Worm (Caenorhabditis elegans) whole organism, L1 larva: ENCODE results near the gene C43C3.4.

Experiments
- F16B12.6 ChIP-seq: fragments of 150-350 bp; optimal IDR thresholded peaks from 2 replicates; lab custom pipeline; 2014; ENCODE audit warnings: missing biosample characterization, missing genetic modification characterization
- aha-1 ChIP-seq: fragments of 150-350 bp; optimal IDR thresholded peaks from 2 replicates; lab custom pipeline; 2014; ENCODE audit warnings: missing biosample characterization, missing genetic modification characterization
- ama-1 ChIP-seq: fragments of 150-350 bp; optimal IDR thresholded peaks from 2 replicates; lab custom pipeline; 2014
- ceh-82 ChIP-seq, 3 experiments: fragments of 150-350 bp in 1 of 3; sonication (generic microtip) in 2 of 3; optimal IDR thresholded peaks; 2 replicates each; lab custom pipeline; 2014 to 2017; ENCODE audit warnings: missing biosample characterization in 3 of 3, missing genetic modification characterization in 3 of 3
- dsc-1 ChIP-seq: sonication (generic microtip); optimal IDR thresholded peaks from 2 replicates; lab custom pipeline; 2016; ENCODE audit warnings: mild to moderate bottlenecking, missing genetic modification characterization, missing compliant biosample characterization
- efl-1 ChIP-seq, 4 experiments: fragments of 150-350 bp; optimal IDR thresholded peaks in 3 of 4; peaks in 1 of 4; 1 replicate in 1 of 4; 2 replicates in 3 of 4; lab custom pipeline; 2014; ENCODE audit warnings: missing biosample characterization in 2 of 4, missing genetic modification characterization in 2 of 4, missing genetic modification reagents in 2 of 4
- efl-3 ChIP-seq: fragments of 200-800 bp; sonication (Bioruptor generic); optimal IDR thresholded peaks from 2 replicates; lab custom pipeline; 2018; ENCODE audit warnings: mild to moderate bottlenecking, missing genetic modification characterization, missing compliant biosample characterization
- egl-13 ChIP-seq: sonication (generic microtip); optimal IDR thresholded peaks from 2 replicates; lab custom pipeline; 2016; ENCODE audit warnings: missing genotype, missing genetic modification reagents, missing genetic modification characterization, missing compliant biosample characterization
- elt-2 ChIP-seq: sonication (generic microtip); optimal IDR thresholded peaks from 2 replicates; lab custom pipeline; 2016; ENCODE audit warnings: missing genetic modification characterization, mild to moderate bottlenecking, inconsistent platforms, missing compliant biosample characterization, missing genetic modification reagents
- fkh-8 ChIP-seq: sonication (generic microtip); optimal IDR thresholded peaks from 2 replicates; lab custom pipeline; 2016; ENCODE audit warnings: mild to moderate bottlenecking, missing genetic modification characterization, missing compliant biosample characterization
- hlh-17 ChIP-seq: fragments of 200-800 bp; sonication (Bioruptor generic); optimal IDR thresholded peaks from 2 replicates; lab custom pipeline; 2018; ENCODE audit warnings: missing genetic modification characterization, mild to moderate bottlenecking, missing compliant biosample characterization, moderate library complexity, borderline replicate concordance
- hlh-4 ChIP-seq: sonication (generic microtip); optimal IDR thresholded peaks from 2 replicates; lab custom pipeline; 2016; ENCODE audit warnings: mild to moderate bottlenecking, missing genetic modification characterization, missing compliant biosample characterization
- hpl-2 ChIP-seq: fragments of 150-350 bp; optimal IDR thresholded peaks from 2 replicates; lab custom pipeline; 2014; ENCODE audit warnings: missing biosample characterization, missing genetic modification reagents, missing genetic modification characterization
- irx-1 ChIP-seq: sonication (generic microtip); optimal IDR thresholded peaks from 2 replicates; lab custom pipeline; 2016; ENCODE audit warnings: missing genetic modification characterization, missing compliant biosample characterization
- jun-1 ChIP-seq: fragments of 150-350 bp; optimal IDR thresholded peaks from 2 replicates; lab custom pipeline; 2014; ENCODE audit warnings: missing biosample characterization, missing genetic modification reagents, missing genetic modification characterization
- lin-14 ChIP-seq: fragments of 200-800 bp; sonication (Bioruptor generic); optimal IDR thresholded peaks from 2 replicates; lab custom pipeline; 2018; ENCODE audit warnings: mild to moderate bottlenecking, missing genetic modification characterization, moderate library complexity, missing compliant biosample characterization
- lin-35 ChIP-seq, 2 experiments: fragments of 150-350 bp; optimal IDR thresholded peaks; 2 replicates each; lab custom pipeline; 2014; ENCODE audit warnings: missing biosample characterization in 2 of 2, missing genetic modification characterization in 2 of 2, missing genetic modification reagents in 2 of 2
- lin-39 ChIP-seq: fragments of 150-350 bp; optimal IDR thresholded peaks from 2 replicates; lab custom pipeline; 2014; ENCODE audit warnings: missing biosample characterization, missing genetic modification reagents, missing genetic modification characterization
- mdl-1 ChIP-seq, 2 experiments: fragments of 150-350 bp; optimal IDR thresholded peaks; 2 replicates each; lab custom pipeline; 2014 to 2017; ENCODE audit warnings: missing biosample characterization in 2 of 2, missing genetic modification characterization in 2 of 2, inconsistent platforms in 1 of 2
- nhr-12 ChIP-seq: sonication (generic microtip); optimal IDR thresholded peaks from 2 replicates; lab custom pipeline; 2017; ENCODE audit warnings: missing biosample characterization, missing genetic modification characterization
- nhr-19 ChIP-seq: fragments of 200-800 bp; sonication (Bioruptor generic); conservative IDR thresholded peaks from 2 replicates; pipeline ENCODE4 v1.3.6; 2022; ENCODE audit warnings: missing genetic modification characterization, missing compliant biosample characterization
- nhr-20 ChIP-seq: sonication (generic microtip); optimal IDR thresholded peaks from 2 replicates; lab custom pipeline; 2016; ENCODE audit warnings: mild to moderate bottlenecking, missing genetic modification characterization, missing compliant biosample characterization
- nhr-28 ChIP-seq: fragments of 150-350 bp; optimal IDR thresholded peaks from 2 replicates; lab custom pipeline; 2014; ENCODE audit warnings: missing biosample characterization, missing genetic modification characterization
- nhr-71 ChIP-seq: sonication (generic microtip); optimal IDR thresholded peaks from 2 replicates; lab custom pipeline; 2016; ENCODE audit warnings: mild to moderate bottlenecking, missing genetic modification characterization, moderate library complexity, missing compliant biosample characterization
- nhr-84 ChIP-seq: sonication (generic microtip); optimal IDR thresholded peaks from 2 replicates; lab custom pipeline; 2017; ENCODE audit warnings: missing biosample characterization, missing genetic modification characterization
- nhr-90 ChIP-seq: sonication (generic microtip); optimal IDR thresholded peaks from 2 replicates; lab custom pipeline; 2016; ENCODE audit warnings: mild to moderate bottlenecking, missing genetic modification characterization, missing compliant biosample characterization; ENCODE audit not compliant: poor library complexity
- pqm-1 ChIP-seq: sonication (generic microtip); optimal IDR thresholded peaks from 3 replicates; lab custom pipeline; 2017; ENCODE audit warnings: missing biosample characterization, missing genetic modification characterization
- skn-1 ChIP-seq: fragments of 150-350 bp; optimal IDR thresholded peaks from 2 replicates; lab custom pipeline; 2014; ENCODE audit warnings: missing biosample characterization, missing genetic modification characterization
- sup-37 ChIP-seq: fragments of 200-800 bp; sonication (Bioruptor generic); optimal IDR thresholded peaks from 2 replicates; lab custom pipeline; 2018; ENCODE audit warnings: mild to moderate bottlenecking, missing genetic modification characterization, missing compliant biosample characterization
- tbx-2 ChIP-seq: sonication (generic microtip); optimal IDR thresholded peaks from 2 replicates; lab custom pipeline; 2016; ENCODE audit warnings: missing genetic modification characterization, missing compliant biosample characterization
- unc-30 ChIP-seq: sonication (generic microtip); optimal IDR thresholded peaks from 2 replicates; lab custom pipeline; 2017; ENCODE audit warnings: missing biosample characterization, missing genetic modification characterization
- unc-62 ChIP-seq: fragments of 150-350 bp; optimal IDR thresholded peaks from 2 replicates; lab custom pipeline; 2014; ENCODE audit warnings: missing biosample characterization, missing genetic modification reagents, missing genetic modification characterization
- unc-86 ChIP-seq: sonication (generic microtip); optimal IDR thresholded peaks from 2 replicates; lab custom pipeline; 2016; ENCODE audit warnings: missing genetic modification characterization, missing compliant biosample characterization
- vab-15 ChIP-seq: sonication (generic microtip); optimal IDR thresholded peaks from 2 replicates; lab custom pipeline; 2017; ENCODE audit warnings: missing genotype, mild to moderate bottlenecking, missing genetic modification characterization, missing compliant biosample characterization

Gene C43C3.4

DNA sequence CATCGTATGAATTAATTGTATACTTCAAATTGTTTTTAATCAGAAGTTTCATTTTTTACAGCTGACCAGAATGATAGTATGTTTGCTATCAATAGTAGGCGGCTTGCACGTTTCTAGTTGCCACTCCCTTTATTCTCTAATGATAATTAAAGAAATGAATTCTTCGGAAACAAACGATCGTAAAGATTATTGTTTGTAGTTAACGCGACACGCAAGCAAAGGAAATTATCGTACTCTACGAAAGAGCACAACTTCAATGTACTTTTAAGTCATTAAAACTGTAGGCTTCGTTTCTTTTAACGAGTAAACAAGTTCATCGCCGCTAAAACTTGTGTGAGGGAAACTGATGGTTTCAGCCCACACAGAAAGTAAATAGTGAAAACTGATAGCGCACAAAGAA lies 4.7 kb upstream of the C43C3.4 start:
- no peak for TF ChIP-seq nhr-12 (tag; lab: Kevin White, UChicago)
- no peak for TF ChIP-seq efl-1 (optimal IDR thresholded peaks at IDR 0.05; lab: Kevin White, UChicago)
- TF ChIP-seq efl-1 (GFP tag; optimal IDR thresholded peaks at IDR 0.05 in 1 of 2; lab: Kevin White, UChicago): peak in 1 of 2 experiments; percentile 59
- TF ChIP-seq aha-1 (tag; lab: Kevin White, UChicago): no peak
- peak in 1 of 2 experiments; percentile 28 for TF ChIP-seq lin-35 (GFP tag; optimal IDR thresholded peaks at IDR 0.05; lab: Kevin White, UChicago)
- TF ChIP-seq elt-2 (tag; lab: Kevin White, UChicago): peak; percentile 86
- peak; percentile 18 for TF ChIP-seq nhr-71 (tag; lab: Kevin White, UChicago)
- TF ChIP-seq nhr-20 (tag; lab: Kevin White, UChicago): peak; percentile 36
- TF ChIP-seq mdl-1 (tag; optimal IDR thresholded peaks at IDR 0.05; lab: Kevin White, UChicago): peak in 1 of 2 experiments; percentile 4

DNA sequence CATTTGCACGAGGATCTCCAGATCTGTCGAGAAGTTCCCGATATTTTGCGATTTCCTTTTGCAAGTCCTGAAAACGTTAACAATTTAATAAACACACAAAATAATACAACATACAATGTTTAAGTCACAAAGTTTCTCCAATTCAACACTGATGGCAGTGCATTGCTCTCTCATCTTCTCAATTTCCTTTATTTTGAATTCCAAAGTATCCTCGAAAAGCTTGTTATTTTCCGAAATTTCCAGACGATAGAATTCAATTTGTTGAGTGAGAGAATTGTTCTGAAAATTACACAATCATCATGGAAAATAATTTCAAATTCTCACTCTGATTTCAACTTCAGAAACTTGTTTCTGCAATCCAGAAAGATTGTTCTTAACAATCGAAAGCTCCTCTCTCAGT lies 3.2 kb upstream of the C43C3.4 start:
- TF ChIP-seq lin-39 (tag; lab: Kevin White, UChicago): no peak
- TF ChIP-seq unc-62 (GFP tag; lab: Kevin White, UChicago): no peak
- no peak for TF ChIP-seq tbx-2 (tag; lab: Kevin White, UChicago)
- TF ChIP-seq hpl-2: no peak
- TF ChIP-seq fkh-8 (tag; lab: Kevin White, UChicago): no peak
- TF ChIP-seq efl-1 (optimal IDR thresholded peaks at IDR 0.05; lab: Kevin White, UChicago): no peak
- no peak for TF ChIP-seq efl-1 (GFP tag; optimal IDR thresholded peaks at IDR 0.05 in 1 of 2; lab: Kevin White, UChicago)
- TF ChIP-seq dsc-1: no peak
- no peak for TF ChIP-seq unc-30 (tag; lab: Kevin White, UChicago)
- no peak for TF ChIP-seq lin-14 (GFP tag; lab: Kevin White, UChicago)
- no peak for TF ChIP-seq skn-1
- no peak for TF ChIP-seq efl-3 (GFP tag; lab: Kevin White, UChicago)
- no peak for TF ChIP-seq sup-37 (GFP tag; lab: Kevin White, UChicago)
- TF ChIP-seq jun-1 (tag; lab: Kevin White, UChicago): no peak
- TF ChIP-seq hlh-17 (GFP tag; lab: Kevin White, UChicago): no peak
- no peak for TF ChIP-seq ama-1 (lab: Kevin White, UChicago)
- no peak for TF ChIP-seq irx-1
- no peak for TF ChIP-seq pqm-1 (tag; lab: Kevin White, UChicago)
- no peak for TF ChIP-seq nhr-19 (GFP tag; lab: Robert Waterston, UW)
- TF ChIP-seq nhr-28 (tag; lab: Kevin White, UChicago): no peak
- TF ChIP-seq ceh-82 (tag; optimal IDR thresholded peaks at IDR 0.05; lab: Kevin White, UChicago): no peak
- TF ChIP-seq, all 84 proteins: peak for 0

DNA sequence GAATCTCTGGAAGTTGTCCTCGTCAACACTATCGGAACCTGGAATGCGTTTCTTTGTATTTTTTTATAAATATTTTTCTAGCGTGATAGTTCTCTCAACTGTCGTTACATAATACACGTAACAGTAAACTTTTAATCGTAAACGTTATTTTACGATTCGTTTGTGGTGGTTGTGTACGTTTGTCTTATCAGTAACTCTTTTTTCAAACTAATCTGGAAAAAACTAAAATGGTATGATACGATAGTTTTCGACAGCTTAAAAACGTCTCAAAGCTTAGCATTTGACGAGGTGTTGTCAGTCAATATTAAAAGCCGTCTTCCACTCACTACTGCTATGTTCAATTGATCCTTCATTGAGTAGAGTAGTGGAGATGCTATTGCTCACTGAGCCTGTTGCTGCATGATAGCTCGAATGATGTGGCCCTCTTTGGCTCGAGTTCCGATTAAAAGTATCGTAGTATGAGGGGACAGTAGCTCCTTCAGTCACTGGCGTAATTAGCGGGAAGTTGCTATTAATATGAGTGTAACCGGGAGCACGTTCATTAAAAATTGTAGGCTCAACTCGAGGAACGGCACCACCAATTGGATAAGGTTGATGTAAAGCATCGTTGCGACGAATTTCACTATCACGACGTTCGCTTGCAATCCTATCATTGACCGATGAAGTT lies 2.2 kb upstream of the C43C3.4 start:
- TF ChIP-seq elt-2 (tag; lab: Kevin White, UChicago) (peak; percentile 65), vab-15 (no peak)

DNA sequence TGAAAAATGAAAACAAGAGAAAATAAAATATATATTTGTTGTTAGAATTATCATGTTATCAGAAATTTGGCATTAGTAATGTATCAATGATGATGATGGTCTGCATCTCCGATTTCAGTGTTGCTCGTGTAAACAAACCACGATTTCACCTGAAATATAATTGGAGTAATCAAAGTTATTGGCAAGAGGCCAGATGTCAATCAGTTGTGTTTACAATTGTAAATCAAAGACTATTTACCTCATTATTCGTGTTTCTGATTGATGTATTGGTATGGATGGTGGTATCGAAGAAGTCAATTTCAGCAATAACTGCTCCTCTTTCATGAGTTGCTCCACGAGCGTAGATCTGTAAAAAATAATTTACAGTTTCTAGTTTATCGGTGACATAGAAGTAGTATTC lies 1.3 kb upstream of the C43C3.4 start:
- TF ChIP-seq tbx-2 (tag; lab: Kevin White, UChicago) (no peak), sup-37 (GFP tag; lab: Kevin White, UChicago) (no peak), unc-86 (no peak), nhr-84 (no peak), lin-14 (GFP tag; lab: Kevin White, UChicago) (no peak), hlh-4 (tag; lab: Kevin White, UChicago) (no peak), egl-13 (tag; lab: Kevin White, UChicago) (no peak), mdl-1 (tag; optimal IDR thresholded peaks at IDR 0.05; lab: Kevin White, UChicago) (no peak), dsc-1 (no peak), skn-1 (no peak)

DNA sequence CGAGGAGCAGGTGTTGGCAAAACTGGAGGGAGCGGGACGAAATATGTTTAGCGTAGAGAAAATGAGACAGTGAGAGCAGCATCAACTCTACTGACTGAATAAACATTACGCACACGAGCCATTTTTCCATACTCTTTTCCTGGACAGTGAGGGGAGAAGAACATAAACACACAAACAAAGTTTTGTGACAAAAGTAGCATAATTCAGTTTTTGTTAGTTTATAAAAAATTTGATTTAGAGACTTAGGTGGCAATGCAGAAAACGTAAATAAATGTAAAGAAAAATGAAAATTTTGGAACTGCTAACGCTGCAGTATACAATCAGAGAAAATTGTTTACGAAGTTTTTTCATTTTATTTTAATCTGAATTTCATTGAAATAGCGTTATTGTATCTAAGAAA lies 1.5 kb downstream of the C43C3.4 start:
- TF ChIP-seq nhr-90 (tag; lab: Kevin White, UChicago) (no peak), dsc-1 (no peak), F16B12.6 (tag; lab: Kevin White, UChicago) (no peak), nhr-28 (tag; lab: Kevin White, UChicago) (no peak), lin-14 (GFP tag; lab: Kevin White, UChicago) (peak; percentile 62)
